Fruit fly (Drosophila melanogaster): ENCODE data around the gene kud.

The kud gene

dm6 chr3L:16862958-16863357 is 18.2 kb upstream of the kud start, which contains the start of gene CG9951:
CG9951 (plus strand) TSS chr3L:16863164.
- no peak for TF ChIP-seq woc (GFP tag; optimal IDR thresholded peaks at IDR 0.05)
- TF ChIP-seq Abd-B (GFP tag; optimal IDR thresholded peaks at IDR 0.05): no peak
- no peak for TF ChIP-seq br (GFP tag; optimal IDR thresholded peaks at IDR 0.05)
- no peak for TF ChIP-seq dsf (GFP tag; optimal IDR thresholded peaks at IDR 0.05; ENCODE audit: borderline replicate concordance)
- no peak for TF ChIP-seq Vsx2 (GFP tag; optimal IDR thresholded peaks at IDR 0.05; ENCODE audit: partially characterized antibody)
- TF ChIP-seq foxo (GFP tag; optimal IDR thresholded peaks at IDR 0.05): no peak
- TF ChIP-seq dl (GFP tag; optimal IDR thresholded peaks at IDR 0.05; ENCODE audit: insufficient read depth in 1 of 2, partially characterized antibody in 2 of 2): no peak
- TF ChIP-seq Dif (GFP tag; optimal IDR thresholded peaks at IDR 0.05; ENCODE audit: partially characterized antibody): no peak
- TF ChIP-seq rgr (GFP tag; optimal IDR thresholded peaks at IDR 0.05): no peak
- no peak for TF ChIP-seq CG9705 (GFP tag; optimal IDR thresholded peaks at IDR 0.05)
- TF ChIP-seq jim (GFP tag; optimal IDR thresholded peaks at IDR 0.05): no peak
- TF ChIP-seq CG32264 (GFP tag; optimal IDR thresholded peaks at IDR 0.05): no peak

DNA sequence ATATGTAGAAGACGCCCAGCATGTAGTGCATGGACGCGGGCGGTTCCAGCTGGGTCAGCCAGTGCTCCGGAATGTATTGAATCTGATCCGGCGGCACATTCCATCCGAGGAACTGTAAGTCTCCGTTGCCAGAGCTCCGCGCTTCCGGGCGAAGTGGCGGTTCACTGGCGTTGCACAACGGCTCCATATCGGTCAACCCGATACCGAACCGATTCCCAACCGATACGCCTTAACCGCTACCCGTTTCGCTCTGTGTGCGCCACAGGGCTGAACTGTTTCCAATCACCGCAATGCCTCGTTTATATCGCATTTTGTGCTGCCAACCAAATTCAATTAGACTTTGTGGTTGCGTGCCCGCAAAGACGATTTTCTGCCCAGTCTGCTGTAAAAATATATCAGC is 17.5 kb upstream of the kud start, which contains the start of gene Rh4:
Gene Rh4 (minus strand): TSS at position 234 of the 400 bp plus-strand sequence.
- no peak for TF ChIP-seq rgr (GFP tag; optimal IDR thresholded peaks at IDR 0.05)

- TF ChIP-seq pan (optimal IDR thresholded peaks at IDR 0.05): no peak
- TF ChIP-seq sage (GFP tag; optimal IDR thresholded peaks at IDR 0.05): no peak
Observed at dm6 chr3L:16860879-16861278, 16.1 kb upstream of the kud start.

- TF ChIP-seq ey (GFP tag; optimal IDR thresholded peaks at IDR 0.05): no peak
- TF ChIP-seq foxo (GFP tag; optimal IDR thresholded peaks at IDR 0.05): no peak
- TF ChIP-seq Sp1 (GFP tag; optimal IDR thresholded peaks at IDR 0.05): no peak
- no peak for TF ChIP-seq Mio (GFP tag; optimal IDR thresholded peaks at IDR 0.05)
- no peak for TF ChIP-seq Hr83 (GFP tag; optimal IDR thresholded peaks at IDR 0.05; ENCODE audit: poor library complexity, severe bottlenecking)
- TF ChIP-seq fru (GFP tag; optimal IDR thresholded peaks at IDR 0.05): no peak
- no peak for TF ChIP-seq usp (GFP tag; optimal IDR thresholded peaks at IDR 0.05)
- TF ChIP-seq woc (GFP tag; optimal IDR thresholded peaks at IDR 0.05): no peak
- no peak for TF ChIP-seq Dfd (GFP tag; optimal IDR thresholded peaks at IDR 0.05)
- TF ChIP-seq dl (GFP tag; optimal IDR thresholded peaks at IDR 0.05; ENCODE audit: insufficient read depth in 1 of 2, partially characterized antibody in 2 of 2): no peak
- TF ChIP-seq OdsH (GFP tag; optimal IDR thresholded peaks at IDR 0.05): no peak
- no peak for TF ChIP-seq N (GFP tag; optimal IDR thresholded peaks at IDR 0.05)
- TF ChIP-seq pan (optimal IDR thresholded peaks at IDR 0.05): no peak
- TF ChIP-seq h (GFP tag; optimal IDR thresholded peaks at IDR 0.05): no peak
- TF ChIP-seq brk (GFP tag; optimal IDR thresholded peaks at IDR 0.05): no peak
- TF ChIP-seq CG9705 (GFP tag; optimal IDR thresholded peaks at IDR 0.05): no peak
- no peak for TF ChIP-seq sv (GFP tag; optimal IDR thresholded peaks at IDR 0.05)
Observed at dm6 chr3L:16860322-16860721, 15.5 kb upstream of the kud start, which contains the start of gene CG13029. CG13029 (plus strand) TSS chr3L:16860622.

dm6 chr3L:16858780-16859179 is 14.0 kb upstream of the kud start, which contains the start of gene sinah:
sinah (plus strand) TSS chr3L:16859080.
- TF ChIP-seq usp (GFP tag; optimal IDR thresholded peaks at IDR 0.05) (no peak), CrebA (GFP tag; optimal IDR thresholded peaks at IDR 0.05; ENCODE audit: borderline replicate concordance) (no peak), Dif (GFP tag; optimal IDR thresholded peaks at IDR 0.05; ENCODE audit: partially characterized antibody) (no peak), OdsH (GFP tag; optimal IDR thresholded peaks at IDR 0.05) (no peak), Hnf4 (GFP tag; optimal IDR thresholded peaks at IDR 0.05) (no peak), dsf (GFP tag; optimal IDR thresholded peaks at IDR 0.05; ENCODE audit: borderline replicate concordance) (no peak), lola (GFP tag; optimal IDR thresholded peaks at IDR 0.05) (no peak), CG9705 (GFP tag; optimal IDR thresholded peaks at IDR 0.05) (no peak), HLH106 (tag; optimal IDR thresholded peaks at IDR 0.05) (no peak), rgr (GFP tag; optimal IDR thresholded peaks at IDR 0.05) (no peak), Hr78 (GFP tag; optimal IDR thresholded peaks at IDR 0.05) (no peak)
